Worm (Caenorhabditis elegans) whole organism, mixed stage, embryonic: ENCODE measurements around the gene W09B6.4.

Experiments
- M03D4.4 ChIP-seq: sonication (generic microtip); optimal IDR thresholded peaks from 2 replicates; lab custom pipeline; 2017; ENCODE audit warnings: mild to moderate bottlenecking, missing genetic modification characterization, missing compliant biosample characterization
- bed-3 ChIP-seq: fragments of 200-800 bp; sonication (Bioruptor generic); optimal IDR thresholded peaks from 3 replicates; lab custom pipeline; 2018; ENCODE audit warnings: mild to moderate bottlenecking, missing genetic modification characterization, moderate library complexity, missing compliant biosample characterization
- blmp-1 ChIP-seq: fragments of 150-350 bp; optimal IDR thresholded peaks from 2 replicates; lab custom pipeline; 2014; ENCODE audit warnings: missing biosample characterization, missing genetic modification characterization
- ceh-43 ChIP-seq: fragments of 200-800 bp; sonication (Bioruptor generic); optimal IDR thresholded peaks from 2 replicates; lab custom pipeline; 2018; ENCODE audit warnings: mild to moderate bottlenecking, missing genetic modification characterization, moderate library complexity, missing compliant biosample characterization
- ceh-83 ChIP-seq: fragments of 200-800 bp; sonication (Bioruptor generic); optimal IDR thresholded peaks from 2 replicates; lab custom pipeline; 2018; ENCODE audit warnings: mild to moderate bottlenecking, missing genetic modification characterization, missing compliant biosample characterization
- ces-1 ChIP-seq: fragments of 150-350 bp; optimal IDR thresholded peaks from 2 replicates; lab custom pipeline; 2014; ENCODE audit warnings: missing biosample characterization, missing genetic modification reagents, missing genetic modification characterization
- cnd-1 ChIP-seq: fragments of 200-800 bp; sonication (Bioruptor generic); optimal IDR thresholded peaks from 2 replicates; lab custom pipeline; 2018; ENCODE audit warnings: mild to moderate bottlenecking, missing genetic modification characterization, missing compliant biosample characterization
- drap-1 ChIP-seq: fragments of 200-800 bp; sonication (Bioruptor generic); optimal IDR thresholded peaks from 3 replicates; lab custom pipeline; 2018; ENCODE audit warnings: mild to moderate bottlenecking, missing genetic modification characterization, missing compliant biosample characterization
- elt-1 ChIP-seq: sonication (generic microtip); optimal IDR thresholded peaks from 2 replicates; lab custom pipeline; 2017; ENCODE audit warnings: missing genetic modification characterization, mild to moderate bottlenecking, missing compliant biosample characterization, antibody characterized with exemption, moderate library complexity, borderline replicate concordance; ENCODE audit not compliant: insufficient read depth
- flh-1 ChIP-seq: fragments of 200-800 bp; sonication (Bioruptor generic); optimal IDR thresholded peaks from 2 replicates; lab custom pipeline; 2018; ENCODE audit warnings: mild to moderate bottlenecking, missing genetic modification characterization, moderate library complexity, missing compliant biosample characterization
- ham-2 ChIP-seq: fragments of 200-800 bp; sonication (Bioruptor generic); optimal IDR thresholded peaks from 2 replicates; lab custom pipeline; 2018; ENCODE audit warnings: mild to moderate bottlenecking, missing genetic modification characterization, missing compliant biosample characterization
- hlh-1 ChIP-seq: fragments of 150-350 bp; optimal IDR thresholded peaks from 2 replicates; lab custom pipeline; 2014; ENCODE audit warnings: missing biosample characterization, missing genetic modification reagents, missing genetic modification characterization
- lsy-2 ChIP-seq: fragments of 150-350 bp; optimal IDR thresholded peaks from 2 replicates; lab custom pipeline; 2014; ENCODE audit warnings: missing biosample characterization, missing genetic modification characterization
- mab-5 ChIP-seq: fragments of 150-350 bp; optimal IDR thresholded peaks from 2 replicates; lab custom pipeline; 2014; ENCODE audit warnings: missing biosample characterization, missing genetic modification characterization
- mep-1 ChIP-seq: fragments of 150-350 bp; optimal IDR thresholded peaks from 2 replicates; lab custom pipeline; 2017; ENCODE audit warnings: missing biosample characterization, missing genetic modification reagents, missing genetic modification characterization, inconsistent platforms
- mls-2 ChIP-seq: sonication (generic microtip); optimal IDR thresholded peaks from 2 replicates; lab custom pipeline; 2016; ENCODE audit warnings: mild to moderate bottlenecking, missing genetic modification characterization, moderate library complexity, missing compliant biosample characterization
- nhr-12 ChIP-seq: fragments of 150-350 bp; optimal IDR thresholded peaks from 2 replicates; lab custom pipeline; 2014; ENCODE audit warnings: missing biosample characterization, missing genetic modification characterization
- nhr-2 ChIP-seq: fragments of 150-350 bp; optimal IDR thresholded peaks from 2 replicates; lab custom pipeline; 2014; ENCODE audit warnings: missing biosample characterization, missing genetic modification characterization
- nhr-237 ChIP-seq: fragments of 150-350 bp; optimal IDR thresholded peaks from 2 replicates; lab custom pipeline; 2014; ENCODE audit warnings: missing biosample characterization, missing genetic modification characterization
- nhr-28 ChIP-seq: fragments of 150-350 bp; optimal IDR thresholded peaks from 2 replicates; lab custom pipeline; 2014; ENCODE audit warnings: missing biosample characterization, missing genetic modification characterization
- nhr-76 ChIP-seq: sonication (generic microtip); optimal IDR thresholded peaks from 2 replicates; lab custom pipeline; 2017; ENCODE audit warnings: missing biosample characterization, missing genetic modification characterization
- pha-4 ChIP-seq: fragments of 150-350 bp; optimal IDR thresholded peaks from 2 replicates; lab custom pipeline; 2018; ENCODE audit warnings: missing biosample characterization, missing genetic modification reagents, missing genetic modification characterization
- sem-2 ChIP-seq: fragments of 200-800 bp; sonication (Bioruptor generic); optimal IDR thresholded peaks from 2 replicates; lab custom pipeline; 2018; ENCODE audit warnings: mild to moderate bottlenecking, missing genetic modification characterization, missing compliant biosample characterization
- snpc-4 ChIP-seq: fragments of 150-350 bp; optimal IDR thresholded peaks from 2 replicates; lab custom pipeline; 2014; ENCODE audit warnings: missing biosample characterization, missing genetic modification characterization
- sptf-1 ChIP-seq: sonication (generic microtip); optimal IDR thresholded peaks from 2 replicates; lab custom pipeline; 2017; ENCODE audit warnings: mild to moderate bottlenecking, missing genetic modification characterization, moderate library complexity, missing compliant biosample characterization
- tbx-8 ChIP-seq: fragments of 200-800 bp; sonication (Bioruptor generic); optimal IDR thresholded peaks from 2 replicates; lab custom pipeline; 2018; ENCODE audit warnings: mild to moderate bottlenecking, missing genetic modification characterization, moderate library complexity, missing compliant biosample characterization
- unc-120 ChIP-seq: sonication (generic microtip); optimal IDR thresholded peaks from 2 replicates; lab custom pipeline; 2017; ENCODE audit warnings: missing genetic modification characterization, missing compliant biosample characterization; ENCODE audit not compliant: poor library complexity, severe bottlenecking
- unc-62 ChIP-seq: fragments of 150-350 bp; optimal IDR thresholded peaks from 2 replicates; lab custom pipeline; 2014; ENCODE audit warnings: missing biosample characterization, missing genetic modification reagents, missing genetic modification characterization
- zip-8 ChIP-seq: fragments of 150-350 bp; optimal IDR thresholded peaks from 2 replicates; lab custom pipeline; 2014; ENCODE audit warnings: missing biosample characterization, missing genetic modification characterization

W09B6.4 gene

DNA sequence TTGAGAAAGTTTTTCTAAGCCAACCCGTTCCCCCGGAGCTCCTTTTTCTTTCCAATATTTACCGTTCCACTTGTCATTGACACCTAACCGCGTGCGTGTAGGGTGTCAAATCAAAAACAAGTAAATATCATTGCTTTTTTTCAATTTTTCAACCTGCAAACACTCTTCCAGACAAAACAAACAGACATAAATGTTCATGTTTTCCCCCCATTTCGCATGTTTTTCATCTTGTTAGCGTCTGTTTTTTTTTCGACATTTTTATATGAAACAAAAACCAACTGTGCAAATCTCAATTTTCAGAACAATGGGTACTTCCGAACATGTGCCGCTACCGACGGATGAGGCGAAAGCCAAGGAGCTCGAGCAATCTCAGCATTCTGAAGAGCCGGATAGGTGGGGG is 48.9 kb downstream of the W09B6.4 start, which contains the start of gene snf-3:
snf-3 (plus strand) TSS at position 301 of the 400 bp plus-strand sequence.
- TF ChIP-seq snpc-4 (tag; lab: Kevin White, UChicago) (no peak), elt-1 (tag; lab: Kevin White, UChicago) (no peak), lsy-2 (tag; lab: Kevin White, UChicago) (no peak), sem-2 (no peak), blmp-1 (tag; lab: Kevin White, UChicago) (no peak), mep-1 (tag; lab: Kevin White, UChicago) (no peak), M03D4.4 (tag; lab: Kevin White, UChicago) (no peak), sptf-1 (tag; lab: Kevin White, UChicago) (no peak), pha-4 (no peak), mab-5 (tag; lab: Kevin White, UChicago) (no peak)

DNA sequence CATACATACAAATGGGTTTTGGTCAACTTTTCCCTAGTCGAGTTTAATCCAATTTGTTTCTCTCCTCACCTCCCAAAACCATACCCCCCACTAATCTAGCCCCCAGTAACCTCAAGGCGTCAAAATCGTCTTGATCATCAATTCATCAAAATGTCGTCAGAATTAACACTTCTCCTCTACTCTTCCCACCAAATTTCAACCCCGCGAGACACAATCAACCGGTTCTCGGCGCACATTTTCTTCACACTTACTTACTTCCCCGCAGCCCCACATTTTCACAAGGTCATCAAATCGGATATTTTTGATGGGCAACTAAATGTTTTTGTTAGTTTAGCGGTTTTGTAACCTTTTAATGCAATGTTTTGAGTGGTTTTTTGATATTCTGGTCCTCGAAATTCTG is 49.9 kb downstream of the W09B6.4 start:
- TF ChIP-seq nhr-76 (tag; lab: Kevin White, UChicago) (no peak), tbx-8 (GFP tag; lab: Kevin White, UChicago) (no peak), sem-2 (no peak), lsy-2 (tag; lab: Kevin White, UChicago) (no peak), drap-1 (GFP tag; lab: Kevin White, UChicago) (no peak), mep-1 (tag; lab: Kevin White, UChicago) (no peak), nhr-12 (no peak), nhr-28 (tag; lab: Kevin White, UChicago) (no peak), ceh-83 (GFP tag; lab: Kevin White, UChicago) (no peak), bed-3 (GFP tag; lab: Kevin White, UChicago) (no peak), elt-1 (tag; lab: Kevin White, UChicago) (no peak), ces-1 (GFP tag; lab: Kevin White, UChicago) (no peak), zip-8 (tag; lab: Kevin White, UChicago) (no peak), nhr-237 (tag; lab: Kevin White, UChicago) (no peak), nhr-2 (tag; lab: Kevin White, UChicago) (no peak), mls-2 (tag; lab: Kevin White, UChicago) (no peak), unc-120 (tag; lab: Kevin White, UChicago) (no peak)

ce11 chrII:1088527-1089230 is 52.0 kb downstream of the W09B6.4 start:
- TF ChIP-seq ceh-83 (GFP tag; lab: Kevin White, UChicago): no peak
- TF ChIP-seq elt-1 (tag; lab: Kevin White, UChicago): no peak
- no peak for TF ChIP-seq flh-1 (GFP tag; lab: Kevin White, UChicago)
- TF ChIP-seq drap-1 (GFP tag; lab: Kevin White, UChicago): no peak
- TF ChIP-seq unc-62 (GFP tag; lab: Kevin White, UChicago): no peak

DNA sequence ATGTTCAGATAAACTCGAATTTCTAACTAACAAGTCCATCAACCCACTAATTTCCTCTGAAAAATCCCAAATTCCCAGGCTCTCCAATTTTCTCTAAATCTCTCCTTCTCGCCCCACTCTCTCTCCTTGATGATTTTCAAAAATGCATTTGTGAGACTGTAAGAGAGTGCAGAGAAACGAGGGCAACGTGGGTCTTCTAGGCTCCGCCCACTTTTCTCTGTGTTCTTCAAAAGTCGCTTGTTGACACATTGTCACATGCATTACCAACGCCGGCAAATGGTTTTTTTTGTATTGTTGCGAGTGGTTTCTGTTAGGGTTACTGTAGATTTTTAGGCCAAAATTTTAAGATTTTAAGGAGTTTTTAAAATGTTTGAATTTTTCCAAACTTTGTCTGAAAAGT is 54.2 kb downstream of the W09B6.4 start:
- TF ChIP-seq lsy-2 (tag; lab: Kevin White, UChicago) (no peak), hlh-1 (tag; lab: Kevin White, UChicago) (no peak), cnd-1 (tag; lab: Kevin White, UChicago) (no peak), flh-1 (GFP tag; lab: Kevin White, UChicago) (no peak), pha-4 (no peak), elt-1 (tag; lab: Kevin White, UChicago) (no peak), sem-2 (no peak), ces-1 (GFP tag; lab: Kevin White, UChicago) (no peak), mep-1 (tag; lab: Kevin White, UChicago) (no peak), nhr-237 (tag; lab: Kevin White, UChicago) (no peak), nhr-76 (tag; lab: Kevin White, UChicago) (no peak), drap-1 (GFP tag; lab: Kevin White, UChicago) (no peak), tbx-8 (GFP tag; lab: Kevin White, UChicago) (no peak), unc-120 (tag; lab: Kevin White, UChicago) (no peak), ham-2 (GFP tag; lab: Kevin White, UChicago) (no peak), unc-62 (GFP tag; lab: Kevin White, UChicago) (no peak), M03D4.4 (tag; lab: Kevin White, UChicago) (no peak), ceh-43 (GFP tag; lab: Kevin White, UChicago) (no peak)
